Worm (Caenorhabditis elegans) whole organism, late embryonic: Measurements from ENCODE around the gene spin-4.

Experiments
- ets-4 ChIP-seq: sonication (generic microtip); optimal IDR thresholded peaks from 2 replicates; lab custom pipeline; 2016; ENCODE audit warnings: missing genetic modification characterization, missing compliant biosample characterization
- lin-11 ChIP-seq: fragments of 200-800 bp; sonication (Bioruptor generic); optimal IDR thresholded peaks from 2 replicates; lab custom pipeline; 2018; ENCODE audit warnings: mild to moderate bottlenecking, missing genetic modification characterization, missing compliant biosample characterization
- pqm-1 ChIP-seq: sonication (generic microtip); optimal IDR thresholded peaks from 2 replicates; lab custom pipeline; 2016; ENCODE audit warnings: missing genetic modification characterization, missing compliant biosample characterization
- unc-86 ChIP-seq: sonication (generic microtip); optimal IDR thresholded peaks from 2 replicates; lab custom pipeline; 2016; ENCODE audit warnings: missing genetic modification characterization, missing compliant biosample characterization

ce11 chrIII:12640386-12641024 lies 47.6 kb upstream of the spin-4 start:
- TF ChIP-seq ets-4 (tag; lab: Kevin White, UChicago), result no peak
- no peak for TF ChIP-seq unc-86 (tag; lab: Kevin White, UChicago)
- no peak for TF ChIP-seq lin-11 (tag; lab: Kevin White, UChicago)
- TF ChIP-seq pqm-1 (tag; lab: Kevin White, UChicago), result no peak
